Worm (Caenorhabditis elegans): ENCODE measurements around the gene C42C1.8.

The C42C1.8 gene

ce11 chrIV:12290744-12291143 lies at the start of gene C42C1.8:
Gene C42C1.8, plus strand, starts transcription at chrIV:12291044.
- no peak for TF ChIP-seq him-1 (tag; optimal IDR thresholded peaks at IDR 0.05)
- no peak for TF ChIP-seq W03F9.2 (tag; optimal IDR thresholded peaks at IDR 0.05)
- no peak for TF ChIP-seq dao-5 (tag; optimal IDR thresholded peaks at IDR 0.05)

- no peak for TF ChIP-seq him-1 (tag; optimal IDR thresholded peaks at IDR 0.05)
- no peak for TF ChIP-seq dao-5 (tag; optimal IDR thresholded peaks at IDR 0.05)
- no peak for TF ChIP-seq W03F9.2 (tag; optimal IDR thresholded peaks at IDR 0.05)
Measured at ce11 chrIV:12244706-12245105, 46.1 kb upstream of the C42C1.8 start, which contains the start of gene sre-15. Gene sre-15, minus strand, starts transcription at chrIV:12244806.

- TF ChIP-seq him-1 (tag; optimal IDR thresholded peaks at IDR 0.05) (no peak), dao-5 (tag; optimal IDR thresholded peaks at IDR 0.05) (no peak), W03F9.2 (tag; optimal IDR thresholded peaks at IDR 0.05) (no peak)
Measured at ce11 chrIV:12252579-12252978, 38.3 kb upstream of the C42C1.8 start, which contains the start of gene dnj-26. Gene dnj-26, minus strand, starts transcription at chrIV:12252679.

- TF ChIP-seq dao-5 (tag; optimal IDR thresholded peaks at IDR 0.05), result no peak
- no peak for TF ChIP-seq W03F9.2 (tag; optimal IDR thresholded peaks at IDR 0.05)
- TF ChIP-seq him-1 (tag; optimal IDR thresholded peaks at IDR 0.05), result no peak
Measured at ce11 chrIV:12259161-12259870, 31.5 kb upstream of the C42C1.8 start, which contains the start of gene Y39C12A.9. Gene Y39C12A.9, minus strand, starts transcription at chrIV:12259211.

ce11 chrIV:12261353-12261752 lies 29.5 kb upstream of the C42C1.8 start, which contains the start of gene sre-14:
Gene sre-14, minus strand, starts transcription at chrIV:12261453.
- no peak for TF ChIP-seq him-1 (tag; optimal IDR thresholded peaks at IDR 0.05)
- no peak for TF ChIP-seq W03F9.2 (tag; optimal IDR thresholded peaks at IDR 0.05)
- no peak for TF ChIP-seq dao-5 (tag; optimal IDR thresholded peaks at IDR 0.05)

- no peak for TF ChIP-seq dao-5 (tag; optimal IDR thresholded peaks at IDR 0.05)
- no peak for TF ChIP-seq him-1 (tag; optimal IDR thresholded peaks at IDR 0.05)
- no peak for TF ChIP-seq W03F9.2 (tag; optimal IDR thresholded peaks at IDR 0.05)
Measured at ce11 chrIV:12265877-12266276, 25.0 kb upstream of the C42C1.8 start.

- TF ChIP-seq dao-5 (tag; optimal IDR thresholded peaks at IDR 0.05), result no peak
- TF ChIP-seq W03F9.2 (tag; optimal IDR thresholded peaks at IDR 0.05), result peak; percentile 61
- TF ChIP-seq him-1 (tag; optimal IDR thresholded peaks at IDR 0.05), result no peak
Measured at ce11 chrIV:12268272-12269045, 22.4 kb upstream of the C42C1.8 start, which contains the start of the genes ppm-1.H and rpl-34. Gene ppm-1.H, minus strand, starts transcription at chrIV:12268322. Gene rpl-34, plus strand, starts transcription at chrIV:12268995.

- no peak for TF ChIP-seq him-1 (tag; optimal IDR thresholded peaks at IDR 0.05)
- no peak for TF ChIP-seq W03F9.2 (tag; optimal IDR thresholded peaks at IDR 0.05)
- TF ChIP-seq dao-5 (tag; optimal IDR thresholded peaks at IDR 0.05), result no peak
Measured at ce11 chrIV:12270392-12270791, 20.5 kb upstream of the C42C1.8 start, which contains the start of gene C42C1.3. Gene C42C1.3, minus strand, starts transcription at chrIV:12270492.

ce11 chrIV:12274365-12274764 lies 16.5 kb upstream of the C42C1.8 start:
- TF ChIP-seq him-1 (tag; optimal IDR thresholded peaks at IDR 0.05) (no peak), W03F9.2 (tag; optimal IDR thresholded peaks at IDR 0.05) (no peak), dao-5 (tag; optimal IDR thresholded peaks at IDR 0.05) (no peak)

ce11 chrIV:12275892-12276291 lies 15.0 kb upstream of the C42C1.8 start, which contains the start of gene vps-8:
Gene vps-8, minus strand, starts transcription at chrIV:12275992.
- no peak for TF ChIP-seq W03F9.2 (tag; optimal IDR thresholded peaks at IDR 0.05)
- TF ChIP-seq dao-5 (tag; optimal IDR thresholded peaks at IDR 0.05), result no peak

- peak; percentile 40 for TF ChIP-seq W03F9.2 (tag; optimal IDR thresholded peaks at IDR 0.05)
- no peak for TF ChIP-seq him-1 (tag; optimal IDR thresholded peaks at IDR 0.05)
- no peak for TF ChIP-seq dao-5 (tag; optimal IDR thresholded peaks at IDR 0.05)
Measured at ce11 chrIV:12278507-12278906, 12.3 kb upstream of the C42C1.8 start, which contains the start of the genes tag-335 and vkmt-1. Gene tag-335, minus strand, starts transcription at chrIV:12278594. Gene vkmt-1, plus strand, starts transcription at chrIV:12278725.

ce11 chrIV:12279340-12279739 lies 11.5 kb upstream of the C42C1.8 start, which contains the start of gene ltah-1.1:
Gene ltah-1.1, plus strand, starts transcription at chrIV:12279622.
- no peak for TF ChIP-seq him-1 (tag; optimal IDR thresholded peaks at IDR 0.05)
- TF ChIP-seq W03F9.2 (tag; optimal IDR thresholded peaks at IDR 0.05), result no peak
- no peak for TF ChIP-seq dao-5 (tag; optimal IDR thresholded peaks at IDR 0.05)

ce11 chrIV:12282157-12282789 lies 8.6 kb upstream of the C42C1.8 start, which contains the start of the genes C42C1.12 and C42C1.19:
Gene C42C1.12, minus strand, starts transcription at chrIV:12282207.
Gene C42C1.19, plus strand, starts transcription at chrIV:12282739.
- TF ChIP-seq W03F9.2 (tag; optimal IDR thresholded peaks at IDR 0.05) (peak; percentile 13), him-1 (tag; optimal IDR thresholded peaks at IDR 0.05) (no peak)
